Worm (Caenorhabditis elegans) whole organism, L4/young adult: ENCODE data around the gene gbf-1.

Experiments used
- W03F9.2 ChIP-seq: fragments of 150-350 bp; optimal IDR thresholded peaks from 2 replicates; lab custom pipeline; 2014; ENCODE audit warnings: missing biosample characterization, missing genetic modification characterization
- him-1 ChIP-seq: sonication (generic microtip); optimal IDR thresholded peaks from 2 replicates; lab custom pipeline; 2016; ENCODE audit warnings: missing genotype, missing genetic modification reagents, missing genetic modification characterization, missing compliant biosample characterization

ce11 chrIII:11704377-11704978 is 69.0 kb downstream of the gbf-1 start:
- TF ChIP-seq him-1 (tag; lab: Kevin White, UChicago): no peak
- TF ChIP-seq W03F9.2 (tag; lab: Kevin White, UChicago): no peak
